Worm (Caenorhabditis elegans) whole organism, L4 larva: ENCODE results near the gene F35D2.2.

ENCODE experiments used
- D1046.2 ChIP-seq: fragments of 200-800 bp; sonication (Bioruptor generic); IDR thresholded peaks from 2 replicates; pipeline ENCODE4 v1.3.6; 2022; ENCODE audit warnings: missing genetic modification characterization, missing compliant biosample characterization
- R02D3.7 ChIP-seq: fragments of 150-350 bp; sonication (generic microtip); optimal IDR thresholded peaks from 3 replicates; lab custom pipeline; 2014; ENCODE audit warnings: missing biosample characterization, missing genetic modification characterization
- T20F7.1 ChIP-seq: fragments of 200-800 bp; sonication (Bioruptor generic); optimal IDR thresholded peaks from 2 replicates; lab custom pipeline; 2018; ENCODE audit warnings: mild to moderate bottlenecking, missing genetic modification characterization, missing compliant biosample characterization
- T26A8.4 ChIP-seq: fragments of 200-800 bp; sonication (Bioruptor generic); IDR thresholded peaks from 2 replicates; pipeline ENCODE4 v1.3.6; 2022; ENCODE audit warnings: missing genetic modification characterization, missing compliant biosample characterization
- Y105C5A.15 ChIP-seq: fragments of 200-800 bp; sonication (Bioruptor generic); IDR thresholded peaks from 2 replicates; pipeline ENCODE4 v1.3.6; 2022; ENCODE audit warnings: missing genetic modification characterization, missing compliant biosample characterization
- Y75B8A.6 ChIP-seq: fragments of 200-800 bp; sonication (Bioruptor generic); IDR thresholded peaks from 2 replicates; pipeline ENCODE4 v1.3.6; 2022; ENCODE audit warnings: missing genetic modification reagents, missing genetic modification characterization, missing compliant biosample characterization
- ZK337.2 ChIP-seq: fragments of 200-800 bp; sonication (Bioruptor generic); IDR thresholded peaks from 2 replicates; pipeline ENCODE4 v1.3.6; 2022; ENCODE audit warnings: missing genetic modification reagents, missing genetic modification characterization, missing compliant biosample characterization
- aha-1 ChIP-seq: fragments of 150-350 bp; peaks from one replicate; lab custom pipeline; 2014; ENCODE audit warnings: missing biosample characterization, missing genetic modification characterization
- aly-2 ChIP-seq: sonication (generic microtip); optimal IDR thresholded peaks from 2 replicates; lab custom pipeline; 2018; ENCODE audit warnings: missing biosample characterization, missing genetic modification characterization
- arid-1 ChIP-seq: fragments of 200-800 bp; sonication (Bioruptor generic); conservative IDR thresholded peaks from 2 replicates; pipeline ENCODE4 v1.3.6; 2022; ENCODE audit warnings: missing genetic modification reagents, missing genetic modification characterization, missing compliant biosample characterization
- ceh-20 ChIP-seq: fragments of 200-800 bp; sonication (Bioruptor generic); IDR thresholded peaks from 2 replicates; pipeline ENCODE4 v1.3.6; 2022; ENCODE audit warnings: missing genetic modification reagents, missing genetic modification characterization, missing compliant biosample characterization
- ceh-28 ChIP-seq: fragments of 150-350 bp; optimal IDR thresholded peaks from 2 replicates; lab custom pipeline; 2014; ENCODE audit warnings: missing biosample characterization, missing genetic modification reagents, missing genetic modification characterization
- ceh-44 ChIP-seq: fragments of 200-800 bp; sonication (Bioruptor generic); IDR thresholded peaks from 2 replicates; pipeline ENCODE4 v1.3.6; 2022; ENCODE audit warnings: missing genetic modification reagents, missing genetic modification characterization, missing compliant biosample characterization
- daf-19 ChIP-seq: fragments of 200-800 bp; sonication (Bioruptor generic); conservative IDR thresholded peaks from 2 replicates; pipeline ENCODE4 v1.3.6; 2022; ENCODE audit warnings: missing genetic modification characterization, missing compliant biosample characterization
- dmd-6 ChIP-seq: fragments of 200-800 bp; sonication (Bioruptor generic); IDR thresholded peaks from 2 replicates; pipeline ENCODE4 v1.3.6; 2022; ENCODE audit warnings: missing genetic modification reagents, missing genetic modification characterization, missing compliant biosample characterization
- dpl-1 ChIP-seq: fragments of 150-350 bp; optimal IDR thresholded peaks from 2 replicates; lab custom pipeline; 2014; ENCODE audit warnings: missing biosample characterization, missing genetic modification reagents, missing genetic modification characterization
- dve-1 ChIP-seq: sonication (generic microtip); optimal IDR thresholded peaks from 2 replicates; lab custom pipeline; 2017; ENCODE audit warnings: antibody characterized with exemption, mild to moderate bottlenecking, missing genetic modification characterization, missing compliant biosample characterization; ENCODE audit not compliant: insufficient read depth
- fkh-10 ChIP-seq: fragments of 150-350 bp; optimal IDR thresholded peaks from 2 replicates; lab custom pipeline; 2014; ENCODE audit warnings: missing biosample characterization, missing genetic modification reagents, missing genetic modification characterization
- hif-1 ChIP-seq, 2 experiments: sonication (generic microtip); optimal IDR thresholded peaks; 2 replicates each; lab custom pipeline; 2016 to 2017; ENCODE audit warnings: missing compliant biosample characterization in 2 of 2, missing genetic modification characterization in 2 of 2, missing genetic modification reagents in 2 of 2, missing genotype in 2 of 2, mild to moderate bottlenecking in 1 of 2
- hlh-11 ChIP-seq: fragments of 200-800 bp; sonication (Bioruptor generic); optimal IDR thresholded peaks from 2 replicates; lab custom pipeline; 2018; ENCODE audit warnings: mild to moderate bottlenecking, missing genetic modification characterization, missing compliant biosample characterization
- hlh-30 ChIP-seq: sonication (generic microtip); optimal IDR thresholded peaks from 2 replicates; lab custom pipeline; 2017; ENCODE audit warnings: antibody characterized with exemption, mild to moderate bottlenecking, missing genetic modification characterization, missing compliant biosample characterization; ENCODE audit not compliant: insufficient read depth
- hmg-1.1 ChIP-seq: fragments of 200-800 bp; sonication (Bioruptor generic); IDR thresholded peaks from 2 replicates; pipeline ENCODE4 v1.3.6; 2022; ENCODE audit warnings: missing genetic modification reagents, missing genetic modification characterization, missing compliant biosample characterization
- jun-1 ChIP-seq: fragments of 150-350 bp; optimal IDR thresholded peaks from 2 replicates; lab custom pipeline; 2014; ENCODE audit warnings: missing biosample characterization, missing genetic modification reagents, missing genetic modification characterization
- lim-7 ChIP-seq: fragments of 200-800 bp; sonication (Bioruptor generic); IDR thresholded peaks from 2 replicates; pipeline ENCODE4 v1.3.6; 2022; ENCODE audit warnings: missing genetic modification characterization, missing compliant biosample characterization
- lin-13 ChIP-seq: fragments of 150-350 bp; optimal IDR thresholded peaks from 2 replicates; lab custom pipeline; 2014; ENCODE audit warnings: missing biosample characterization, missing genetic modification reagents, missing genetic modification characterization
- lin-38 ChIP-seq: fragments of 200-800 bp; sonication (Bioruptor generic); IDR thresholded peaks from 2 replicates; pipeline ENCODE4 v1.3.6; 2022; ENCODE audit warnings: missing genetic modification reagents, missing genetic modification characterization, missing compliant biosample characterization
- lin-39 ChIP-seq: fragments of 150-350 bp; optimal IDR thresholded peaks from 2 replicates; lab custom pipeline; 2014; ENCODE audit warnings: missing biosample characterization, missing genetic modification reagents, missing genetic modification characterization
- lir-3 ChIP-seq: sonication (generic microtip); optimal IDR thresholded peaks from 2 replicates; lab custom pipeline; 2016; ENCODE audit warnings: mild to moderate bottlenecking, missing genetic modification characterization, missing compliant biosample characterization
- lsy-2 ChIP-seq, 2 experiments: fragments of 150-350 bp in 1 of 2; sonication (generic microtip) in 1 of 2; optimal IDR thresholded peaks; 2 replicates each; lab custom pipeline; 2014 to 2017; ENCODE audit warnings: missing biosample characterization in 2 of 2, missing genetic modification characterization in 2 of 2
- madf-9 ChIP-seq: fragments of 200-800 bp; sonication (Bioruptor generic); conservative IDR thresholded peaks from 2 replicates; pipeline ENCODE4 v1.3.6; 2022; ENCODE audit warnings: missing genetic modification reagents, missing genetic modification characterization, missing compliant biosample characterization
- mdt-29 ChIP-seq: fragments of 200-800 bp; sonication (Bioruptor generic); IDR thresholded peaks from 2 replicates; pipeline ENCODE4 v1.3.6; 2022; ENCODE audit warnings: missing genetic modification reagents, missing genetic modification characterization, missing compliant biosample characterization
- mes-2 ChIP-seq: sonication (generic microtip); optimal IDR thresholded peaks from 2 replicates; lab custom pipeline; 2016; ENCODE audit warnings: missing genotype, mild to moderate bottlenecking, missing genetic modification characterization, missing compliant biosample characterization; ENCODE audit not compliant: poor library complexity, severe bottlenecking
- mxl-2 ChIP-seq: fragments of 200-800 bp; sonication (Bioruptor generic); conservative IDR thresholded peaks from 2 replicates; pipeline ENCODE4 v1.3.6; 2022; ENCODE audit warnings: missing genetic modification reagents, missing genetic modification characterization, missing compliant biosample characterization
- mxl-3 ChIP-seq: fragments of 200-800 bp; sonication (Bioruptor generic); optimal IDR thresholded peaks from 2 replicates; lab custom pipeline; 2018; ENCODE audit warnings: mild to moderate bottlenecking, missing genetic modification characterization, missing compliant biosample characterization
- nhr-102 ChIP-seq: sonication (generic microtip); optimal IDR thresholded peaks from 2 replicates; lab custom pipeline; 2016; ENCODE audit warnings: mild to moderate bottlenecking, missing genetic modification characterization, moderate library complexity, missing compliant biosample characterization
- nhr-111 ChIP-seq: fragments of 200-800 bp; sonication (Bioruptor generic); optimal IDR thresholded peaks from 2 replicates; lab custom pipeline; 2018; ENCODE audit warnings: mild to moderate bottlenecking, missing genetic modification characterization, missing compliant biosample characterization
- nhr-237 ChIP-seq: sonication (generic microtip); optimal IDR thresholded peaks from 2 replicates; lab custom pipeline; 2017; ENCODE audit warnings: missing biosample characterization, missing genetic modification characterization
- nhr-25 ChIP-seq: sonication (generic microtip); optimal IDR thresholded peaks from 2 replicates; lab custom pipeline; 2017; ENCODE audit warnings: missing genetic modification characterization, mild to moderate bottlenecking, missing compliant biosample characterization, antibody characterized with exemption, moderate library complexity, borderline replicate concordance; ENCODE audit not compliant: insufficient read depth
- nhr-28 ChIP-seq: fragments of 150-350 bp; optimal IDR thresholded peaks from 2 replicates; lab custom pipeline; 2014; ENCODE audit warnings: missing biosample characterization, missing genetic modification characterization
- nhr-6 ChIP-seq: fragments of 150-350 bp; optimal IDR thresholded peaks from 2 replicates; lab custom pipeline; 2014; ENCODE audit warnings: missing biosample characterization, missing genetic modification characterization
- nhr-76 ChIP-seq: fragments of 150-350 bp; optimal IDR thresholded peaks from 2 replicates; lab custom pipeline; 2014; ENCODE audit warnings: missing biosample characterization, missing genetic modification characterization
- pqm-1 ChIP-seq: sonication (generic microtip); optimal IDR thresholded peaks from 2 replicates; lab custom pipeline; 2017; ENCODE audit warnings: missing biosample characterization, missing genetic modification characterization
- set-16 ChIP-seq: fragments of 200-800 bp; sonication (Bioruptor generic); IDR thresholded peaks from 2 replicates; pipeline ENCODE4 v1.3.6; 2022; ENCODE audit warnings: missing genetic modification reagents, missing genetic modification characterization, missing compliant biosample characterization
- skn-1 ChIP-seq: fragments of 150-350 bp; optimal IDR thresholded peaks from 2 replicates; lab custom pipeline; 2014; ENCODE audit warnings: missing biosample characterization, missing genetic modification characterization
- spr-1 ChIP-seq: sonication (generic microtip); optimal IDR thresholded peaks from 2 replicates; lab custom pipeline; 2016; ENCODE audit warnings: mild to moderate bottlenecking, missing genetic modification characterization, missing compliant biosample characterization
- tag-97 ChIP-seq: fragments of 200-800 bp; sonication (Bioruptor generic); IDR thresholded peaks from 2 replicates; pipeline ENCODE4 v1.3.6; 2022; ENCODE audit warnings: missing genetic modification characterization, missing compliant biosample characterization
- unc-62 ChIP-seq, 3 experiments: fragments of 150-350 bp in 1 of 3; sonication (generic microtip); optimal IDR thresholded peaks in 2 of 3; peaks in 1 of 3; 1 replicate in 1 of 3; 2 replicates in 2 of 3; lab custom pipeline; 2014 to 2017; ENCODE audit warnings: missing biosample characterization in 3 of 3, missing genetic modification characterization in 3 of 3, missing genetic modification reagents in 3 of 3, missing genotype in 1 of 3
- ztf-11 ChIP-seq: fragments of 150-350 bp; optimal IDR thresholded peaks from 2 replicates; lab custom pipeline; 2014; ENCODE audit warnings: missing biosample characterization, missing genetic modification characterization

F35D2.2 gene

ce11 chrII:7553806-7554205 is 20.4 kb upstream of the F35D2.2 start, which contains the start of gene ZK1290.10:
Gene ZK1290.10, minus strand, starts transcription at chrII:7553906.
- TF ChIP-seq aha-1 (peak; percentile 19), lir-3 (tag; lab: Kevin White, UChicago) (no peak)

ce11 chrII:7554716-7555247 is 19.5 kb upstream of the F35D2.2 start:
- TF ChIP-seq mdt-29 (GFP tag; lab: Robert Waterston, UW) (no peak), tag-97 (GFP tag; lab: Robert Waterston, UW) (no peak), nhr-76 (tag; lab: Kevin White, UChicago) (no peak), jun-1 (tag; lab: Kevin White, UChicago) (no peak), Y105C5A.15 (no peak), nhr-237 (tag; lab: Kevin White, UChicago) (no peak), T26A8.4 (GFP tag; lab: Robert Waterston, UW) (no peak), hlh-30 (peak; percentile 87), nhr-102 (tag; lab: Kevin White, UChicago) (peak; percentile 66), lir-3 (tag; lab: Kevin White, UChicago) (no peak), mxl-2 (GFP tag; lab: Robert Waterston, UW) (no peak), Y75B8A.6 (GFP tag; lab: Robert Waterston, UW) (no peak), mes-2 (tag; lab: Kevin White, UChicago) (no peak), aly-2 (tag; lab: Kevin White, UChicago) (no peak), mxl-3 (GFP tag; lab: Kevin White, UChicago) (peak; percentile 31), lin-38 (GFP tag; lab: Robert Waterston, UW) (no peak), R02D3.7 (tag; lab: Kevin White, UChicago) (no peak), nhr-28 (tag; lab: Kevin White, UChicago) (peak; percentile 88), spr-1 (no peak), dve-1 (tag; lab: Kevin White, UChicago) (peak; percentile 91), dmd-6 (peak; percentile 98), ztf-11 (tag; lab: Kevin White, UChicago) (no peak), dpl-1 (no peak), daf-19 (GFP tag; lab: Robert Waterston, UW) (no peak), nhr-25 (tag; lab: Kevin White, UChicago) (peak; percentile 6), lim-7 (GFP tag; lab: Robert Waterston, UW) (no peak), arid-1 (GFP tag; lab: Robert Waterston, UW) (no peak), hif-1 (tag; optimal IDR thresholded peaks at IDR 0.05; lab: Kevin White, UChicago) (no peak), unc-62 (GFP tag; optimal IDR thresholded peaks at IDR 0.05 in 1 of 2; lab: Kevin White, UChicago) (peak in 1 of 2 experiments; percentile 98), unc-62 (tag; optimal IDR thresholded peaks at IDR 0.05; lab: Kevin White, UChicago) (no peak), ceh-28 (no peak), fkh-10 (GFP tag; lab: Kevin White, UChicago) (no peak), ZK337.2 (GFP tag; lab: Robert Waterston, UW) (no peak), lin-39 (tag; lab: Kevin White, UChicago) (no peak), ceh-20 (no peak), hlh-11 (tag; lab: Kevin White, UChicago) (peak; percentile 93), set-16 (GFP tag; lab: Robert Waterston, UW) (no peak), nhr-6 (tag; lab: Kevin White, UChicago) (no peak), lin-13 (GFP tag; lab: Kevin White, UChicago) (no peak), madf-9 (GFP tag; lab: Robert Waterston, UW) (0 out of 2 replicates have a peak, but pooled peaks have one; percentile 30), D1046.2 (GFP tag; lab: Robert Waterston, UW) (no peak), nhr-111 (no peak), ceh-44 (GFP tag; lab: Robert Waterston, UW) (no peak), pqm-1 (tag; lab: Kevin White, UChicago) (peak; percentile 53), aha-1 (no peak), lsy-2 (tag; optimal IDR thresholded peaks at IDR 0.05; lab: Kevin White, UChicago) (peak in 1 of 2 experiments; percentile 29), skn-1 (tag; lab: Kevin White, UChicago) (no peak), hmg-1.1 (GFP tag; lab: Robert Waterston, UW) (no peak), T20F7.1 (GFP tag; lab: Kevin White, UChicago) (peak; percentile 34)
